Fruit fly (Drosophila melanogaster) S2 (cell line): ENCODE results near the gene Cap-D3.

Experiments used
- CG8478 ChIP-seq: fragments of >200 bp; optimal IDR thresholded peaks from 2 replicates; lab custom pipeline; 2018
- CTCF ChIP-seq, 2 experiments: fragments of >200 bp; optimal IDR thresholded peaks; 2 replicates each; lab custom pipeline; 2018

Cap-D3 gene

DNA sequence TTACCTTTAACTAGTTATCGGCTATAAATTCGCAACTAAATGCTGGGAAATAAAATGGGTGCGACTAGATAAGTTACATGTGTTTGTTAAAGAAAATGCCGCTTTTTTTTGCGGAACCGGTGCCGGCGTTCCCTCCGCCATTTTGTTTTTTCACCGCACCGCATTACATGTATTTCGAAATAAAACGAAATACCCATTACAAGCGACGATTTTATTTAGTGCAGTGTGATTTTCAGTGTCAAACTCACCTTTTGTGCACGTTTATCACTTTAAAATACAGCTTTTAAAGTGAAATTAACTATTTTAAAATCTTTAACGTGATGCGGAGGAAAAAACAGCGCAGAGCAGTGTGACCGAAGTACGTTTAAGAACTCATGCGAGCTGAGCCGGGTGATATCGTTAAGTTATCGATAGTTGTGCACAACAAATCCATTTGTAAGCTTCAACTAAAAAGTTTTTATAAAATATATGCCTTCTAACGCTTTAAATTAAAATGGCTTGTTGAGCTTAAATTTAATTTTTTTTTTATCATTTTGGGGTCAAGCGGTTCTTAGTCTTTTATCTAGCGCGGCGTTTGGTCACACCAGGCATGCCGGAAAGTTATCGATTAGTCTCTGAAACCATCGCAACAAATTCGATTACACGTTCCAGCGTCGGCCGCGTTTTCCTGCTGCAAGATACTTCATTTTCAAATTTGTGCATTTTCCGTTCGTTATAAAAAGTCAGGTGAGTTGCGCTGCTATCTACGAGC lies 16.4 kb downstream of the Cap-D3 start, which contains the start of the genes Hel25E and Lam:
TSS of gene Hel25E (minus strand) at position 380 of the 751 bp plus-strand sequence.
TSS of gene Lam (plus strand) at position 546 of the 751 bp plus-strand sequence.
- no peak for TF ChIP-seq CTCF (optimal IDR thresholded peaks at IDR 0.05; lab: Kevin White, UChicago)
- no peak for TF ChIP-seq CG8478 (lab: Kevin White, UChicago)

DNA sequence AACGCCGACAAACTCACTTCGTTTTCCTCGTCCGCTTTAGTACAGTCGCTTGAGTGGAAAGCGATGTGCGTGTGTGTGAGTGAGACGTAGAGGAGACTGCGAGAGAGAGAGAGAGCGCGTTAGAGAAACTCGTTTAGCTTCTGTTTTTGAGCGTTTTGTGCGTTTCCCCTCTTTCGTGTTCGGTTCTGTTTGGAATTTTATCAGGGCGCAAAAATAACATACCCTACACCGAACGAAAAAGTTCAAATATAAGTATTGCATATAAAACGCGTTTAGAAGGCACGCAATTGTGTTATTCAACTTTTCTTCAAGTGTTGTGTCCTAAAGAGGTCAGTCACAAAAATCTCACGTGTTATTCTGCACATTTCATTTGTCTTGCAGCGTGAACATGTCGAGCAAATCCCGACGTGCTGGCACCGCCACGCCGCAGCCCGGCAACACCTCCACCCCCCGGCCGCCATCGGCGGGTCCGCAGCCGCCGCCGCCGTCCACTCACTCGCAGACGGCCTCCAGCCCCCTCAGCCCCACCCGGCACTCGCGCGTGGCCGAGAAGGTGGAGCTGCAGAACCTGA lies 17.3 kb downstream of the Cap-D3 start:
- no peak for TF ChIP-seq CTCF (optimal IDR thresholded peaks at IDR 0.05; lab: Kevin White, UChicago)
- TF ChIP-seq CG8478 (lab: Kevin White, UChicago) = no peak

DNA sequence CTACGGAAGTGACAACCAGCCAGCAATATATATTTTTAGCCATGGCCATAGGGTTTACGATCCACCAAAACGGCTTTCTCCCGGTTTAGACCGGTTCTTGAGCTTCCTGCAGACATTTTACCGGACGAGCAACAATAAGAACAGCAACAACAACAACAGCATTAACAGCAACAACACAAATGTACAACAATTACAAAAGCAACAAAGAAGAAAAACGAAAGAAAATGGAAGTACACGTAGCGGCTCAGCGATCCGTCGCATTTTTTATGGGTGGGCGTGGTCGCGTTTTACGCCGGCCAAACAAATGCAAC lies 20.5 kb downstream of the Cap-D3 start:
- TF ChIP-seq CG8478 (lab: Kevin White, UChicago) = no peak
- no peak for TF ChIP-seq CTCF (optimal IDR thresholded peaks at IDR 0.05; lab: Kevin White, UChicago)

DNA sequence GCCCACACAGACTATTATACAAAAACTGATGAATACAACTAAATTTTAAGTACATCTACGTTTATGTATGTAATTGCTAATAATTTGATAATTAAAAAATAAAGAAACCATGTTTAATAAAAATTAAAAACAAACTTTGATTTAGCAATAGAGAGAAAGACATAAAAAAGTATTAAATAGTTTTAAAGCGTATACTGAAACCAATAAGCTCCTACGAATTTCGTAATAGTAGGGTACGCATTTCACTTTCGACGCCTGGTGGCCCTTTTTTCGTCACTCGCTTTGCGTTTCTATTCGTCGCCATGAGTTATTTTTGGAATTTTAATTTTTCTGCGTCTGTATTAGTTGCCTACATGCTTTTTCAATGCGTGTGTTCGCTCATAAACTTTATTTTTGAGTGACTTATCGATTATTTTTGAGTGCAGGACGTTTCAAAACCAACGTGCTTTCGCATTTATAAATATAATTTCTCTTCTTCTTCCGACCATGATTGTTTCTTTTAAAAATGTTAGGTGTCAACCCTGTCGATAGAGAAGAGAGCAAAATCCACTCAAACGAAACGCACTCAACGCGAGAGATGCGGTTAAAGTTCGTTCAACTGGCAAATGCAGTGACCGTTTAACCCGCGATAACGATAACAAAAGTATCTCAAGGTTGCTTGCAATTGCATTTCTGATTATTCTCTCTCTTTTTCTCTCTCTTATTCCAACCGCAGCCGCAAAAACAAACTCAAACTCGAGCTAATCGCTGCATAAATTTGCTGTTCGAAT lies 21.0 kb downstream of the Cap-D3 start, which contains the start of gene Oscillin:
TSS of gene Oscillin (plus strand) at position 569 of the 770 bp plus-strand sequence.
- no peak for TF ChIP-seq CG8478 (lab: Kevin White, UChicago)
- TF ChIP-seq CTCF (optimal IDR thresholded peaks at IDR 0.05; lab: Kevin White, UChicago) = no peak

DNA sequence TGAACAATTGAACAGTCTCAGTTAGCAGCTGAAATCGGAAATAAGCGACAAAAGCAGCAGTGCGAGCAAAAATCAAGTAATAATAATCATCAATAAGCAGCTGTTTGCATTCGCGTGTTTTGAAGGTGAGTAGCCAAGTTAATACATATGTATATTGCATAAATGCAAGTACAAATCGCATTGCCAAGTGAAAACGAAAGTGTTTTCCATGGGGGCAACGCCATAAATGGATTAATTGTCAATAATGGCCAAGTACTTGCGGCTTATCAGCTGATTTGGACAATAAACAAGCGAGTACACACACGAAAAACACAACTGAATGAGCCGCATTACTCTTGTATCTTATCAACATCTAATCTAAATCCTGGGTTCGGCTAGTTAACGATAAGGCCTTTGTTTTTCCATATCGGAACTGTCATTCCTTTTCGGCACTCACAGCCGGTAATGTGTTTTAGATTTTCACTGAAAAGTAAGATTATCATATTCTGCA lies 21.6 kb downstream of the Cap-D3 start:
- no peak for TF ChIP-seq CTCF (optimal IDR thresholded peaks at IDR 0.05; lab: Kevin White, UChicago)
- TF ChIP-seq CG8478 (lab: Kevin White, UChicago) = no peak

DNA sequence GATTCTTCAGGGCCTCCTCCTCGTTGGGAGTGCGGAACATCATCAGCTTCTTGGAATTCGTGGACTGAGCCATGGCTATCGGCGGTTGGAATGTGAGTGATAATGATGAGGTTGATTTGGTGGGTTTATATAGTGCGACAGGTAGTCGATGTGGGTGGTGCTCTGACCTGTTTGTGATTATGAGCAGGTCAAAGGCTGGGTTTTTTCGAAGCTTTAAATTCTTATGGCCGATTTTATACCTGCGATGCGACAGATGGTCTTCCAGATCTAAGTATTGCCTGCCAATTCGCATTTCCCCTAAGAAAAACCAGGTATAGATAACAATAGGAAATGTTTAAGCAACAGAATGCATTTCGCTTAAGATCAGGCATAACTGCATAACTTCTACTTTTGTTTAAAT lies 25.0 kb downstream of the Cap-D3 start, which contains the start of gene CG14014:
TSS of gene CG14014 (minus strand) at position 101 of the 400 bp plus-strand sequence.
- TF ChIP-seq CTCF (optimal IDR thresholded peaks at IDR 0.05; lab: Kevin White, UChicago) = no peak
- TF ChIP-seq CG8478 (lab: Kevin White, UChicago) = no peak

DNA sequence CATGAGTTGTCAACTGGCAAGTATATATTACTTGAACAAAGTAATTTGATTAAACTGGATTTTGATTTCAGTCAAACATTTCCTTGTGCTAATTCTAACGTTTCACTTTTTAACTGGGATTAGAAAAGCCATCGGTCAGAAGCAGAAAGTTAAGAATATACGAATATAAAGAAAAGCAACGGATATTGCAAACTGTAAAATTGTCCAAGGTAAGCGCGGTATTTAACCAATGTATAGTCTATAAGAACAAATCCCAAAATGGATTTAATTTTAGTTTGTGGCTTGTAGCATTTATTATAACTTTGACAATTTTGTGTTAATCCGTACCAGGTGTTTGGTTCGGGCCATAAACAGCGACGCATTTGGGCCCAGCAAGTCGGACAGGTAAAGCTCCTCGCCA lies 25.8 kb downstream of the Cap-D3 start, which contains the start of gene CG18269:
TSS of gene CG18269 (plus strand) at position 301 of the 400 bp plus-strand sequence.
- TF ChIP-seq CTCF (optimal IDR thresholded peaks at IDR 0.05; lab: Kevin White, UChicago) = no peak
- no peak for TF ChIP-seq CG8478 (lab: Kevin White, UChicago)

DNA sequence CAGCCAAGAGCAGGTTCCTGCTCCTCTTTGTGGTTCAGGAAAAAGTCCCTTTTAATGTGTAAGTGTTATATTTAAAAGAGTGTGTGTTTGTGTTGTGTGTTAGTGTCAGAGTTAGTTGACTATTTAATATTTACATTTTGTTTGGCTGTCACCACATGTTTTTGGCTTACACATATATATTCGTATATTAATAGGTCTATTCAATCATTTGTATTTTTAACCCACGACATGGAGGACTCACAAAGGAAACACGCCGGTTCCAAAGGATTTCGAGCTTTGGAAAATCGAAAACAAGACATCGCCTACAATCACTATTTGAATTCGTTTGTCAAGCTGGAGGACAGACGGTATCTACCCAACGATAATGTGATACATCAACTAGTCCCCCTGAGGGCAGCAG lies 28.0 kb downstream of the Cap-D3 start, which contains the start of the genes CG14013 and CG14017:
TSS of gene CG14013 (minus strand) at position 101 of the 400 bp plus-strand sequence.
TSS of gene CG14017 (plus strand) at position 148 of the 400 bp plus-strand sequence.
- TF ChIP-seq CG8478 (lab: Kevin White, UChicago) (no peak), CTCF (optimal IDR thresholded peaks at IDR 0.05; lab: Kevin White, UChicago) (no peak)

DNA sequence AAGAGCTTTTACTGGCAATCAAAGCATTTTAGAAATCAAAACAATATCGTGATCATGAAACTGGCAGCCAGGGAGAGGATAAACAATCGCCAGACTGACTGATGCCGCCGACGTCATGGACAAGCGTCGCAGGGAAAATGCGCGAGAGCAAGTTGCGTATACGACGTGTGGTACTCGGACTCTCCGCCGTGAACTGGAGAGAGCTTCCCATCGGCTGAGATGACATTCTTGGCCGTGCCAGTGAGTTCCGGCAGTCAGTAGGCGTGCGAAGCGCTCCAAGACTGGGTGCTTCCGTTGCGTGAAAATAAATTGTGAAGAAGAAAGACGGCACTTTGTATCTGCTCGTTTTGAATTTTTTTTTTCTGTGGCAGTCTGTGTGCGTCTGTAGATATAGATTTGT lies 29.1 kb downstream of the Cap-D3 start, which contains the start of gene GluRIIA:
TSS of gene GluRIIA (plus strand) at position 255 of the 400 bp plus-strand sequence.
- TF ChIP-seq CG8478 (lab: Kevin White, UChicago) (no peak), CTCF (optimal IDR thresholded peaks at IDR 0.05; lab: Kevin White, UChicago) (no peak)

DNA sequence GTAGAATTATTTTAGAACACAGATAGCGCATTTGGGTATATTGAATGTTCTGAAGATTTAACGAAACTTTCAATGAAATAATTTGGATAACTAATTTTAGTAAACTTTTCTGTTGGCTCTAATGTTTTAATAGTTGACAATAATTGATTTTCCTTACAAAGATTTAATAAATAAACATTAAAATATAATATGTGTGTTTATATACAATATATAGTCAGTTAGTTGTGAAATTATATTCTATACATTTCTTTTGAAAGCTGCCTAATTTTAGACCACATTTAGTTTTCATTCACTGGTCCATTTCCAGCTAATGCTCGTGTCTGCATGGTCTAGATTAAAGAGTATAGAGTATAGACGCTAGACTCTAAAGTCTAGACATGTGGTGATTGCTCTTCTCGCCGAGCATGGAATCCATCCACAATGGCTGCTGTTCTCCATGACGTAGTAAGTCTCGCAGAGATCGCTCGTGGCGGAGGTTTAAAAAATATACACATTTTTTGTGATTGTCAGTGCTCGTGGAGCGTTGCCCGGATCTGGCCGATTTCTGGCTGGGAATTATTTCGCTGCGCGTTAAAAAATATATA lies 33.2 kb downstream of the Cap-D3 start, which contains the start of gene GluRIIB:
TSS of gene GluRIIB (plus strand) at position 534 of the 584 bp plus-strand sequence.
- TF ChIP-seq CG8478 (lab: Kevin White, UChicago) = no peak
- no peak for TF ChIP-seq CTCF (optimal IDR thresholded peaks at IDR 0.05; lab: Kevin White, UChicago)

DNA sequence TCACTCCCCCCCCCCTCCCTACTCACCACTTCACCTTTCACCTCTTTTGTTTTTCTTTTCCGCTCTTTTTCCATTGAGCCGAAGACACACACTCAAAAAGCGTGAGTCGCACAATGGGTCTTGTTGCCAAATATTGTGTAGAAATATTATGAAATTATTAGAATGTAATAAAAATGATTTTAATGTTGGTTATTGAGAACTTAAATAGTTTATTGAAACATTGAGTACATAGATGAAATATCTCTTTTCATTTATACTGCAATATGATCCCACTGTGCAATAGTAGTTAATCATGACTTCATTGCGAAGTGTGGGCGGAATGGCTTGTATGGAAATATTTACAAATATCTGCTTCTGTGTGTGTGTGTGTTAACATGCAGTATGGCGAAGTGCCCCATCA lies 41.4 kb downstream of the Cap-D3 start:
- no peak for TF ChIP-seq CG8478 (lab: Kevin White, UChicago)
- TF ChIP-seq CTCF (optimal IDR thresholded peaks at IDR 0.05; lab: Kevin White, UChicago) = no peak

DNA sequence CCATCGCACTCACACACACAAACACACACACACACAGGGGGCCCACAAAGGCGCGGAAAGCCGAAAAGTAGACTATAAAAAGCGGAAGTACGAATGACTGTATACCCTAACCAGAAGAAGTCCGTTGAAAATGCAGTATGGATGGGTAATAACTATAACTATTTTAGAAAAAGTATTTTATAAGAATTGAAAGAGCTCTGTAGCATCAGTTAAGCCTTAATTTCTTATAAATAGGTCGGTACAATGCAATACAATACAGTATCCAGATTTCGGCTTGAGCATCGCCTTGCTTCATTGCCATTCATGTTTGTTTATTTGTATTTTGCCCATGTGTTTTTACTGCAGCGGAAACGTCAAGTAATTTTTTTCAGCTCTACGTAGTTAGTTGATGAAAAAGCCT lies 43.8 kb downstream of the Cap-D3 start:
- no peak for TF ChIP-seq CG8478 (lab: Kevin White, UChicago)
- no peak for TF ChIP-seq CTCF (optimal IDR thresholded peaks at IDR 0.05; lab: Kevin White, UChicago)

DNA sequence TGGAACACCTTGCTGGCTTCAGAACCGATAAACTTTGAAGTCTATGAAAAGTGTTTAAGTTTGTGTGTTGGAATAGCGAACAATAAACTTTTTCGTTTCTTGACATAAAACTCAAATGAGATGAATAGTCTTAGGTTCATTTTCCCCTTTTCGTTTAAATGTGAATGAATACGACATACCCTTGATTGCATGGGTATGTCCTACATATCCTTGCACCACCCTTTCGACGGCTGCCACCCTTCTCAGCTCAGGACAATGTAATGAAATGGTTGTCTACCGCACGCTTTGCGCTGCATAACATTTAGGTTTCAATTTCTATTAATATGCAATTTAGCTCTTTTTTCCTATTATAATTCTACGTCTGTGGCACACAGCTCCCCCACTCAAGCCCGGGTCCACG lies 55.3 kb downstream of the Cap-D3 start, which contains the start of gene CG14011:
TSS of gene CG14011 (minus strand) at position 101 of the 400 bp plus-strand sequence.
- TF ChIP-seq CG8478 (lab: Kevin White, UChicago) (no peak), CTCF (optimal IDR thresholded peaks at IDR 0.05; lab: Kevin White, UChicago) (no peak)
